Worm (Caenorhabditis elegans) whole organism, L4 larva: ENCODE results near the gene F43D2.6.
A peak's percentile ranks its signal among the peaks of the same experiment; 100 is the strongest.

Source experiments
- F26F4.8 ChIP-seq: fragments of 200-800 bp; sonication (Bioruptor generic); conservative IDR thresholded peaks from 2 replicates; pipeline ENCODE4 v1.3.6; 2022; ENCODE audit warnings: missing genetic modification characterization, missing compliant biosample characterization
- R02D3.7 ChIP-seq: fragments of 150-350 bp; sonication (generic microtip); optimal IDR thresholded peaks from 3 replicates; lab custom pipeline; 2014; ENCODE audit warnings: missing biosample characterization, missing genetic modification characterization
- Y105C5A.15 ChIP-seq: fragments of 200-800 bp; sonication (Bioruptor generic); IDR thresholded peaks from 2 replicates; pipeline ENCODE4 v1.3.6; 2022; ENCODE audit warnings: missing genetic modification characterization, missing compliant biosample characterization
- aly-2 ChIP-seq: sonication (generic microtip); optimal IDR thresholded peaks from 2 replicates; lab custom pipeline; 2018; ENCODE audit warnings: missing biosample characterization, missing genetic modification characterization
- ceh-20 ChIP-seq: fragments of 200-800 bp; sonication (Bioruptor generic); IDR thresholded peaks from 2 replicates; pipeline ENCODE4 v1.3.6; 2022; ENCODE audit warnings: missing genetic modification reagents, missing genetic modification characterization, missing compliant biosample characterization
- ceh-62 ChIP-seq: sonication (generic microtip); optimal IDR thresholded peaks from 2 replicates; lab custom pipeline; 2017; ENCODE audit warnings: missing biosample characterization, missing genetic modification characterization
- daf-16 ChIP-seq, 3 experiments: sonication (generic microtip); optimal IDR thresholded peaks; 2 replicates each; lab custom pipeline; 2016 to 2017; ENCODE audit warnings: missing genetic modification characterization in 3 of 3, missing genetic modification reagents in 3 of 3, mild to moderate bottlenecking in 2 of 3, missing compliant biosample characterization in 2 of 3, missing biosample characterization in 1 of 3, moderate library complexity in 1 of 3
- daf-8 ChIP-seq: fragments of 200-800 bp; sonication (Bioruptor generic); IDR thresholded peaks from 2 replicates; pipeline ENCODE4 v1.3.6; 2022; ENCODE audit warnings: missing genetic modification characterization, missing compliant biosample characterization
- dpl-1 ChIP-seq: fragments of 150-350 bp; optimal IDR thresholded peaks from 2 replicates; lab custom pipeline; 2014; ENCODE audit warnings: missing biosample characterization, missing genetic modification reagents, missing genetic modification characterization
- fkh-10 ChIP-seq: fragments of 150-350 bp; optimal IDR thresholded peaks from 2 replicates; lab custom pipeline; 2014; ENCODE audit warnings: missing biosample characterization, missing genetic modification reagents, missing genetic modification characterization
- hlh-11 ChIP-seq: fragments of 200-800 bp; sonication (Bioruptor generic); optimal IDR thresholded peaks from 2 replicates; lab custom pipeline; 2018; ENCODE audit warnings: mild to moderate bottlenecking, missing genetic modification characterization, missing compliant biosample characterization
- hlh-30 ChIP-seq: sonication (generic microtip); optimal IDR thresholded peaks from 2 replicates; lab custom pipeline; 2017; ENCODE audit warnings: antibody characterized with exemption, mild to moderate bottlenecking, missing genetic modification characterization, missing compliant biosample characterization; ENCODE audit not compliant: insufficient read depth
- hmg-1.1 ChIP-seq: fragments of 200-800 bp; sonication (Bioruptor generic); IDR thresholded peaks from 2 replicates; pipeline ENCODE4 v1.3.6; 2022; ENCODE audit warnings: missing genetic modification reagents, missing genetic modification characterization, missing compliant biosample characterization
- lin-1 ChIP-seq: fragments of 200-800 bp; sonication (Bioruptor generic); IDR thresholded peaks from 2 replicates; pipeline ENCODE4 v1.3.6; 2022; ENCODE audit warnings: missing genetic modification reagents, missing genetic modification characterization, missing compliant biosample characterization
- lin-29 ChIP-seq: fragments of 200-800 bp; sonication (Bioruptor generic); IDR thresholded peaks from 2 replicates; pipeline ENCODE4 v1.3.6; 2022; ENCODE audit warnings: missing genetic modification reagents, missing genetic modification characterization, missing compliant biosample characterization
- lin-38 ChIP-seq: fragments of 200-800 bp; sonication (Bioruptor generic); IDR thresholded peaks from 2 replicates; pipeline ENCODE4 v1.3.6; 2022; ENCODE audit warnings: missing genetic modification reagents, missing genetic modification characterization, missing compliant biosample characterization
- lir-3 ChIP-seq: sonication (generic microtip); optimal IDR thresholded peaks from 2 replicates; lab custom pipeline; 2016; ENCODE audit warnings: mild to moderate bottlenecking, missing genetic modification characterization, missing compliant biosample characterization
- lsy-2 ChIP-seq, 2 experiments: fragments of 150-350 bp in 1 of 2; sonication (generic microtip) in 1 of 2; optimal IDR thresholded peaks; 2 replicates each; lab custom pipeline; 2014 to 2017; ENCODE audit warnings: missing biosample characterization in 2 of 2, missing genetic modification characterization in 2 of 2
- mdl-1 ChIP-seq, 2 experiments: fragments of 150-350 bp in 1 of 2; sonication (generic microtip) in 1 of 2; optimal IDR thresholded peaks; 2 replicates each; lab custom pipeline; 2014 to 2017; ENCODE audit warnings: missing biosample characterization in 2 of 2, missing genetic modification characterization in 2 of 2
- mep-1 ChIP-seq: fragments of 150-350 bp; sonication (generic microtip); optimal IDR thresholded peaks from 3 replicates; lab custom pipeline; 2014; ENCODE audit warnings: missing biosample characterization, missing genetic modification characterization
- mes-2 ChIP-seq: sonication (generic microtip); optimal IDR thresholded peaks from 2 replicates; lab custom pipeline; 2016; ENCODE audit warnings: missing genotype, mild to moderate bottlenecking, missing genetic modification characterization, missing compliant biosample characterization; ENCODE audit not compliant: poor library complexity, severe bottlenecking
- mxl-2 ChIP-seq: fragments of 200-800 bp; sonication (Bioruptor generic); conservative IDR thresholded peaks from 2 replicates; pipeline ENCODE4 v1.3.6; 2022; ENCODE audit warnings: missing genetic modification reagents, missing genetic modification characterization, missing compliant biosample characterization
- nhr-10 ChIP-seq: fragments of 150-350 bp; optimal IDR thresholded peaks from 2 replicates; lab custom pipeline; 2014; ENCODE audit warnings: missing biosample characterization, missing genetic modification characterization
- nhr-25 ChIP-seq: sonication (generic microtip); optimal IDR thresholded peaks from 2 replicates; lab custom pipeline; 2017; ENCODE audit warnings: missing genetic modification characterization, mild to moderate bottlenecking, missing compliant biosample characterization, antibody characterized with exemption, moderate library complexity, borderline replicate concordance; ENCODE audit not compliant: insufficient read depth
- nhr-28 ChIP-seq: fragments of 150-350 bp; optimal IDR thresholded peaks from 2 replicates; lab custom pipeline; 2014; ENCODE audit warnings: missing biosample characterization, missing genetic modification characterization
- nhr-6 ChIP-seq: fragments of 150-350 bp; optimal IDR thresholded peaks from 2 replicates; lab custom pipeline; 2014; ENCODE audit warnings: missing biosample characterization, missing genetic modification characterization
- php-3 ChIP-seq: fragments of 200-800 bp; sonication (Bioruptor generic); IDR thresholded peaks from 2 replicates; pipeline ENCODE4 v1.3.6; 2022; ENCODE audit warnings: missing genetic modification reagents, missing genetic modification characterization, missing compliant biosample characterization
- pqm-1 ChIP-seq: sonication (generic microtip); optimal IDR thresholded peaks from 2 replicates; lab custom pipeline; 2017; ENCODE audit warnings: missing biosample characterization, missing genetic modification characterization
- snpc-1.2 ChIP-seq: fragments of 200-800 bp; sonication (Bioruptor generic); IDR thresholded peaks from 2 replicates; pipeline ENCODE4 v1.3.6; 2022; ENCODE audit warnings: missing genetic modification reagents, missing genetic modification characterization, missing compliant biosample characterization
- unc-130 ChIP-seq: sonication (generic microtip); optimal IDR thresholded peaks from 2 replicates; lab custom pipeline; 2016; ENCODE audit warnings: missing genetic modification reagents, missing genetic modification characterization, missing compliant biosample characterization
- unc-62 ChIP-seq, 3 experiments: fragments of 150-350 bp in 1 of 3; sonication (generic microtip); optimal IDR thresholded peaks in 2 of 3; peaks in 1 of 3; 1 replicate in 1 of 3; 2 replicates in 2 of 3; lab custom pipeline; 2014 to 2017; ENCODE audit warnings: missing biosample characterization in 3 of 3, missing genetic modification characterization in 3 of 3, missing genetic modification reagents in 3 of 3, missing genotype in 1 of 3
- vab-7 ChIP-seq: fragments of 200-800 bp; sonication (Bioruptor generic); IDR thresholded peaks from 2 replicates; pipeline ENCODE4 v1.3.6; 2022; ENCODE audit warnings: missing genetic modification reagents, missing genetic modification characterization, missing compliant biosample characterization
- zfp-2 ChIP-seq: sonication (generic microtip); optimal IDR thresholded peaks from 2 replicates; lab custom pipeline; 2016; ENCODE audit warnings: mild to moderate bottlenecking, missing genetic modification characterization, missing compliant biosample characterization
- zfp-3 ChIP-seq: fragments of 200-800 bp; sonication (Bioruptor generic); conservative IDR thresholded peaks from 2 replicates; pipeline ENCODE4 v1.3.6; 2022; ENCODE audit warnings: missing genetic modification reagents, missing genetic modification characterization, missing compliant biosample characterization
- zip-11 ChIP-seq: fragments of 200-800 bp; sonication (Bioruptor generic); IDR thresholded peaks from 2 replicates; pipeline ENCODE4 v1.3.6; 2022; ENCODE audit warnings: missing genetic modification characterization, missing compliant biosample characterization
- ztf-7 ChIP-seq: fragments of 150-350 bp; optimal IDR thresholded peaks from 2 replicates; lab custom pipeline; 2014; ENCODE audit warnings: missing biosample characterization, missing genetic modification characterization

Gene F43D2.6

DNA sequence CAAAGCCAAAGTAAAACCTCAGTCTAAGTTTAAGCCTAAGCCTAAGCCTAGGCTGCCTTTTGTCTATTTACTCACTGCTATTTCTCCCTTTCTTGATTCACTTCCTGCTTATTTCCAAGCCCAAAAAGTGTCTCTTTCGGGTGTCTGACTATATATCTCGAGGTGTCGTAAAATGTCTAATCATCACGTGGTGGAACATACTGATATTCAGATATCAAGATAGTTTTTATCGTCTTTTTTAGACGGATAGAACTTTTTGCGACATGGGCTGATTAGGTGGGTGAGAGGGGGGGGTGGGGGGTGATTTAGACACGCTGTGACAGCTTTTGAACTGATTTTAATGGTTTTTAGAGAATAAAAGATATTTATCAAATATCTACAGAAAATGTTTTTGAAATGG is 22.0 kb upstream of the F43D2.6 start:
- no peak for TF ChIP-seq mxl-2 (GFP tag; lab: Robert Waterston, UW)
- peak in 1 of 2 experiments; percentile 36 for TF ChIP-seq mdl-1 (tag; optimal IDR thresholded peaks at IDR 0.05; lab: Kevin White, UChicago)
- TF ChIP-seq hlh-30 = peak; percentile 62
- peak; percentile 5 for TF ChIP-seq nhr-28

DNA sequence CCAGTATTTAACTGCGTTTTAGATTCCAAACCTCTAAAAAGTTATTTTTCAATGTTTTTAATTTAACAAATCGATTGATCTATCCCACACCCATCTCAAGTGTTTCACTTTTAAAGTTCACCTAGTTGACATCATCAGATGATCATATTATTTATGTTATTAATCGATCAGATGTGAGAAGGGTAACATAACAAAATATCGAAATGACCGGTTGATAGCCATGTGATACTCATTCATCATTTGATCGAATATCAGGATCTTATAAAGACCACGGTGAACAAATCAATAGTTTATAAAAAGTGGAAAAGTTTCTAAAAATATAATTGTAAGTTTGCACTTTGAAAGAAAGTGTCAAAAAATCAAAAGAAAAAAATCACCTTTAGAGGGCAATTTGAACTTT is 20.7 kb upstream of the F43D2.6 start:
- TF ChIP-seq daf-8 (GFP tag; lab: Robert Waterston, UW) = no peak
- peak; percentile 20 for TF ChIP-seq nhr-28
- no peak for TF ChIP-seq lin-1
- no peak for TF ChIP-seq R02D3.7 (tag; lab: Kevin White, UChicago)
- no peak for TF ChIP-seq lin-29 (GFP tag; lab: Robert Waterston, UW)
- peak; percentile 70 for TF ChIP-seq hlh-30
- no peak for TF ChIP-seq hmg-1.1
- TF ChIP-seq Y105C5A.15 (GFP tag; lab: Robert Waterston, UW) = no peak
- TF ChIP-seq nhr-10 = no peak
- TF ChIP-seq pqm-1 = no peak
- no peak for TF ChIP-seq zip-11 (GFP tag; lab: Robert Waterston, UW)
- no peak for TF ChIP-seq daf-16 (GFP tag; optimal IDR thresholded peaks at IDR 0.05; lab: Kevin White, UChicago)
- TF ChIP-seq daf-16 (tag; optimal IDR thresholded peaks at IDR 0.05; lab: Kevin White, UChicago) = no peak

DNA sequence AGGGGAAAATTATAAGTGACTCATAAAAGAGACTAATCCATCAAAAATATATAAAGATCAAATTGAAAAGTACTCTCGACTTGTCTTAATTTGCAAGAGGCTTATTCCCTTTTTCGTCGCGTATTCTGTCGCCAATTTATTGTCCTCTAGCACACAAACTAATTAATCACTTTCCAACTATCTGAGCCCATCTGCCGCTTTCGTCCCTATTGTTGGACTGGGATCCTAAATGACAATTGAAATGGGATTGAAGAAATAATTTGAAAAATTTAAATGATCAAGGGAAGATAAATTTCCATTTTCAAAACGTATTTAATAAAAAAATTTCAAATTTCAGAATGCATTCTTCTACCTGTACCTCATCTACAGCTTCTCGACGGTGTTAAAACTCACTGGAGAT is 15.7 kb upstream of the F43D2.6 start:
- no peak for TF ChIP-seq lir-3 (tag; lab: Kevin White, UChicago)
- no peak for TF ChIP-seq ztf-7 (tag; lab: Kevin White, UChicago)
- TF ChIP-seq zfp-2 (tag; lab: Kevin White, UChicago) = no peak
- TF ChIP-seq ceh-62 = no peak

DNA sequence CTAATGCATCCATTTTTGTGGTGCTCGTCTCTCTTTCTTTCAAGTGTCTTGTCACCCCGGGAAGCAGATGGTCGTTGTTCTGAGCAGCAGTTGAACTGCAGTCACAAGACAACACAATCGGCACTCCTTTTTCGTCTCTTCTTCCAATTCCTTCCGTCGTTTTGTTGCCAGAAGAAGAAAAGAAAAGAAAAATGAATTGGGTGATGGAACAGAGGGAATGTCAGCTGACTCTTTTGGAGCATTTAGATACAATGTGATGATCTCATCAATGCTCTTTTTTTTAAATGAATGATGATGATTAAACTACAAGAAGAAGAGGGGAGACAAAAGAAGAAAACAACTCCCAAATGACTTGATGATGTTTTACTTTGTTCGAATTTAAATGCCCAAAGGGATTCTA is 14.9 kb upstream of the F43D2.6 start:
- TF ChIP-seq hlh-30 (peak; percentile 51), php-3 (GFP tag; lab: Robert Waterston, UW) (no peak), mxl-2 (GFP tag; lab: Robert Waterston, UW) (no peak), ceh-20 (GFP tag; lab: Robert Waterston, UW) (peak; percentile 62), lsy-2 (tag; optimal IDR thresholded peaks at IDR 0.05; lab: Kevin White, UChicago) (peak; percentile 11 to 47), lin-38 (GFP tag; lab: Robert Waterston, UW) (no peak; the same call in 1 of the 2 replicates), zfp-3 (GFP tag; lab: Robert Waterston, UW) (no peak), F26F4.8 (GFP tag; lab: Robert Waterston, UW) (no peak), vab-7 (GFP tag; lab: Robert Waterston, UW) (no peak)

DNA sequence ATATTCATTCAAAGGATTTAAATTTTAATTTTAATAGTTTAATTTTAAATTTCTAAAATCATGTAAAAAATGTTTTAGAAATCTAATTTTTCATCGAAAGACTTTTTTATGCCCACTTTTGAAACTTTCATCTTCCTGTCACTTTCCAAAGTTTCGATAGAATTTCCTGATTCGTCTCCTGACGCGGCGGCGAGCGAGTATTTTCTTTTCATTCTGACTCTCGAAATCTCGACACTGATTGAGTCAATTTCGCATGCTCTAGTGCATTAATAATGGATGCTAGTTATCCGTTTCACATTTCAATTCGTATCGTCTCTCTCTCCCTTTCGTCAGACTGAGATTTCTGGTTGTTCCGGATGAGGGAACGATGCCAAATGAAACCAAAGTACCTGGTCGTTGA is 13.8 kb upstream of the F43D2.6 start:
- TF ChIP-seq snpc-1.2 (GFP tag; lab: Robert Waterston, UW) = no peak
- TF ChIP-seq fkh-10 = peak; percentile 63
- TF ChIP-seq unc-62 (GFP tag; optimal IDR thresholded peaks at IDR 0.05 in 1 of 2; lab: Kevin White, UChicago) = no peak
- TF ChIP-seq unc-62 (tag; optimal IDR thresholded peaks at IDR 0.05; lab: Kevin White, UChicago) = no peak
- TF ChIP-seq nhr-25 = no peak

DNA sequence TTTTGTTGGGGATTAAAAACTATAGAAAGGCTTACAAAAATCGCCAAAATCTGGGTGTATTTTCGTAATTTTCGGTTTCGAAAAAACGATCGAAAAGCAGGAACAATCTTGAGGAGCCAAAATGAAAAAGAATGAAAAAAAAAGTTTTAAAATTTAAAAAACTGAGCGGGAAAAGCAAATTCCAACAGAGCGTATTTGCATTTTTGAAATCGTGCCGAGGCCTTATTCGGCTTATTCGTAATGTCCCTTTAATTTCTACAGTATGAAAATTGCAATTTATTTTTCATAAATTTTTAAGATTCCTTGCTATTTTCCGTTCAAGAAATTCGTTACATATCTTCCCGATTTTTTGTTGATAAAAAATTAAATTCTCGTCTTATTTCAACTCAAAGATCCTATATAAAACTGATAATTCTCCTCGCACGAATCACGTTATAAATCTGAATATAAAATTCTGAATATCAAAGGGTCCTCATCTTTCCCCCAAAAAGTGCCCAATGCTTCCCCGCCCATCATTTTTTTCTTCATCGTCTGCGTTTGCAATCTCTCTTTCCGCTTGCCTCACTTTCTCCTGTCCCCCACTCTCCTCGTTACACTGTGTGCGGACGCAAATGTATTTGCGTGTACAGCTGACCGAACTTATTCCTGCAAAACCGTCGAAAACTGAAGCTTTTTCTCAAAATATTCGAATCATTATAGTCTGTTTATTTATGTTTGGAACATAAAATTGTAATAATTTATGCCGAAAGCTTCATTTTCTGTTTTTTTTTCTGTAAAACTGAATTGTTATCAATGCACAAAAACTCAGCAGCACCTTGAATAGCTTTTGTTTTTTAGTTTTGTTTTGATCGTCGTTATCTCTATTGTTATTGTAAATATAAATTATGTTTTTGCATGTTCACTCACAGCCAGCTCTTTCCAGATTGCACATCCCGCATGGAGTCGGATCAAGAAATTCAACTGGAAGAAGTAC is 11.1 kb upstream of the F43D2.6 start, which contains the start of the genes rfc-1 and pmp-3:
rfc-1 (minus strand) TSS at position 163 of the 973 bp plus-strand sequence.
pmp-3 (plus strand) TSS at position 923 of the 973 bp plus-strand sequence.
- no peak for TF ChIP-seq daf-16 (GFP tag; optimal IDR thresholded peaks at IDR 0.05; lab: Kevin White, UChicago)
- peak; percentile 6 for TF ChIP-seq daf-16 (tag; optimal IDR thresholded peaks at IDR 0.05; lab: Kevin White, UChicago)
- peak; percentile 11 for TF ChIP-seq hlh-30
- peak; percentile 41 for TF ChIP-seq hlh-11 (tag; lab: Kevin White, UChicago)
- TF ChIP-seq ztf-7 (tag; lab: Kevin White, UChicago) = no peak
- TF ChIP-seq nhr-6 = peak; percentile 54
- no peak for TF ChIP-seq aly-2 (tag; lab: Kevin White, UChicago)
- peak; percentile 61 for TF ChIP-seq mes-2 (tag; lab: Kevin White, UChicago)
- peak; percentile 48 for TF ChIP-seq unc-130
- TF ChIP-seq dpl-1 = peak; percentile 84
- peak; percentile 10 for TF ChIP-seq mep-1 (tag; lab: Kevin White, UChicago)
- peak; percentile 89 for TF ChIP-seq lin-38 (GFP tag; lab: Robert Waterston, UW)
